Worm (Caenorhabditis elegans) whole organism, L2 larva: ENCODE data around the gene sam-10.

ENCODE experiments used
- C34F6.9 ChIP-seq: fragments of 150-350 bp; optimal IDR thresholded peaks from 2 replicates; lab custom pipeline; 2014; ENCODE audit warnings: missing biosample characterization, missing genetic modification characterization
- F13H6.1 ChIP-seq: sonication (generic microtip); optimal IDR thresholded peaks from 2 replicates; lab custom pipeline; 2016; ENCODE audit warnings: missing genetic modification characterization, missing compliant biosample characterization
- R02D3.7 ChIP-seq: fragments of 150-350 bp; optimal IDR thresholded peaks from 2 replicates; lab custom pipeline; 2014; ENCODE audit warnings: missing biosample characterization, missing genetic modification characterization
- Y55F3AM.14 ChIP-seq: fragments of 200-800 bp; sonication (Bioruptor generic); optimal IDR thresholded peaks from 2 replicates; lab custom pipeline; 2018; ENCODE audit warnings: mild to moderate bottlenecking, missing genetic modification characterization, missing compliant biosample characterization
- ZK546.5 ChIP-seq: sonication (generic microtip); optimal IDR thresholded peaks from 2 replicates; lab custom pipeline; 2017; ENCODE audit warnings: missing biosample characterization, missing genetic modification characterization
- alr-1 ChIP-seq: fragments of 150-350 bp; optimal IDR thresholded peaks from 2 replicates; lab custom pipeline; 2014; ENCODE audit warnings: missing biosample characterization, missing genetic modification characterization
- aly-2 ChIP-seq: fragments of 150-350 bp; optimal IDR thresholded peaks from 2 replicates; lab custom pipeline; 2014; ENCODE audit warnings: missing biosample characterization, missing genetic modification characterization
- ama-1 ChIP-seq: fragments of 150-350 bp; optimal IDR thresholded peaks from 2 replicates; lab custom pipeline; 2018; ENCODE audit warnings: inconsistent platforms
- blmp-1 ChIP-seq: sonication (generic microtip); optimal IDR thresholded peaks from 2 replicates; lab custom pipeline; 2017; ENCODE audit warnings: missing genetic modification characterization, mild to moderate bottlenecking, missing compliant biosample characterization, antibody characterized with exemption, moderate library complexity; ENCODE audit not compliant: insufficient read depth
- ceh-16 ChIP-seq: fragments of 150-350 bp; optimal IDR thresholded peaks from 2 replicates; lab custom pipeline; 2014; ENCODE audit warnings: missing biosample characterization, missing genetic modification characterization
- ceh-82 ChIP-seq: fragments of 150-350 bp; optimal IDR thresholded peaks from 2 replicates; lab custom pipeline; 2014; ENCODE audit warnings: missing biosample characterization, missing genetic modification characterization
- crh-2 ChIP-seq: sonication (generic microtip); optimal IDR thresholded peaks from 2 replicates; lab custom pipeline; 2017; ENCODE audit warnings: missing biosample characterization, missing genetic modification characterization
- dmd-4 ChIP-seq: sonication (generic microtip); optimal IDR thresholded peaks from 2 replicates; lab custom pipeline; 2017; ENCODE audit warnings: missing biosample characterization, missing genetic modification characterization
- egl-27 ChIP-seq: sonication (generic microtip); optimal IDR thresholded peaks from 3 replicates; lab custom pipeline; 2017; ENCODE audit warnings: missing biosample characterization, missing genetic modification reagents, missing genetic modification characterization
- elt-1 ChIP-seq: fragments of 150-350 bp; optimal IDR thresholded peaks from 2 replicates; lab custom pipeline; 2014; ENCODE audit warnings: missing biosample characterization, missing genetic modification characterization
- elt-3 ChIP-seq: sonication (generic microtip); optimal IDR thresholded peaks from 2 replicates; lab custom pipeline; 2017; ENCODE audit warnings: missing biosample characterization, missing genetic modification characterization
- fos-1 ChIP-seq: fragments of 150-350 bp; optimal IDR thresholded peaks from 2 replicates; lab custom pipeline; 2014; ENCODE audit warnings: missing biosample characterization, missing genetic modification characterization
- gmeb-1 ChIP-seq: fragments of 150-350 bp; optimal IDR thresholded peaks from 2 replicates; lab custom pipeline; 2014; ENCODE audit warnings: missing biosample characterization, missing genetic modification characterization
- lin-11 ChIP-seq: fragments of 150-350 bp; sonication (generic microtip); optimal IDR thresholded peaks from 2 replicates; lab custom pipeline; 2014; ENCODE audit warnings: missing biosample characterization, missing genetic modification characterization, inconsistent platforms, mixed read lengths
- lin-13 ChIP-seq: fragments of 150-350 bp; optimal IDR thresholded peaks from 2 replicates; lab custom pipeline; 2014; ENCODE audit warnings: missing biosample characterization, missing genetic modification reagents, missing genetic modification characterization
- lin-39 ChIP-seq: fragments of 150-350 bp; optimal IDR thresholded peaks from 2 replicates; lab custom pipeline; 2014; ENCODE audit warnings: missing biosample characterization, missing genetic modification reagents, missing genetic modification characterization
- lsy-2 ChIP-seq, 2 experiments: fragments of 150-350 bp in 1 of 2; sonication (generic microtip) in 1 of 2; optimal IDR thresholded peaks; 2 replicates each; lab custom pipeline; 2014 to 2017; ENCODE audit warnings: missing biosample characterization in 2 of 2, missing genetic modification characterization in 2 of 2
- mab-5 ChIP-seq: fragments of 150-350 bp; optimal IDR thresholded peaks from 2 replicates; lab custom pipeline; 2014; ENCODE audit warnings: missing biosample characterization, missing genetic modification characterization
- mbf-1 ChIP-seq: sonication (generic microtip); optimal IDR thresholded peaks from 2 replicates; lab custom pipeline; 2017; ENCODE audit warnings: missing biosample characterization, missing genetic modification characterization
- mdl-1 ChIP-seq, 2 experiments: fragments of 150-350 bp in 1 of 2; sonication (generic microtip) in 1 of 2; optimal IDR thresholded peaks; 2 replicates each; lab custom pipeline; 2017; ENCODE audit warnings: missing biosample characterization in 2 of 2, missing genetic modification characterization in 2 of 2
- nhr-10 ChIP-seq: sonication (generic microtip); optimal IDR thresholded peaks from 2 replicates; lab custom pipeline; 2017; ENCODE audit warnings: missing biosample characterization, missing genetic modification characterization
- nhr-11 ChIP-seq: fragments of 150-350 bp; optimal IDR thresholded peaks from 2 replicates; lab custom pipeline; 2014; ENCODE audit warnings: missing biosample characterization, missing genetic modification characterization
- nhr-12 ChIP-seq: fragments of 150-350 bp; optimal IDR thresholded peaks from 2 replicates; lab custom pipeline; 2014; ENCODE audit warnings: missing biosample characterization, missing genetic modification characterization
- nhr-129 ChIP-seq: fragments of 150-350 bp; optimal IDR thresholded peaks from 2 replicates; lab custom pipeline; 2014; ENCODE audit warnings: missing biosample characterization, missing genetic modification characterization
- nhr-21 ChIP-seq: fragments of 150-350 bp; optimal IDR thresholded peaks from 2 replicates; lab custom pipeline; 2014; ENCODE audit warnings: missing biosample characterization, missing genetic modification characterization
- nhr-23 ChIP-seq: fragments of 150-350 bp; optimal IDR thresholded peaks from 2 replicates; lab custom pipeline; 2014; ENCODE audit warnings: missing biosample characterization, missing genetic modification reagents, missing genetic modification characterization
- nhr-237 ChIP-seq: fragments of 150-350 bp; optimal IDR thresholded peaks from 2 replicates; lab custom pipeline; 2014; ENCODE audit warnings: missing biosample characterization, missing genetic modification characterization
- nhr-25 ChIP-seq: fragments of 150-350 bp; sonication (generic microtip); optimal IDR thresholded peaks from 3 replicates; lab custom pipeline; 2014; ENCODE audit warnings: missing biosample characterization, missing genetic modification characterization
- nhr-6 ChIP-seq: fragments of 150-350 bp; optimal IDR thresholded peaks from 2 replicates; lab custom pipeline; 2014; ENCODE audit warnings: missing biosample characterization, missing genetic modification characterization
- nhr-77 ChIP-seq: fragments of 150-350 bp; optimal IDR thresholded peaks from 2 replicates; lab custom pipeline; 2014; ENCODE audit warnings: missing biosample characterization, missing genetic modification characterization
- peb-1 ChIP-seq: fragments of 150-350 bp; optimal IDR thresholded peaks from 2 replicates; lab custom pipeline; 2014; ENCODE audit warnings: missing biosample characterization, missing genetic modification characterization
- sem-4 ChIP-seq: fragments of 150-350 bp; optimal IDR thresholded peaks from 2 replicates; lab custom pipeline; 2014; ENCODE audit warnings: missing biosample characterization, missing genetic modification reagents, missing genetic modification characterization
- skn-1 ChIP-seq: sonication (generic microtip); optimal IDR thresholded peaks from 2 replicates; lab custom pipeline; 2017; ENCODE audit warnings: missing biosample characterization, missing genetic modification characterization
- sma-3 ChIP-seq: sonication (generic microtip); optimal IDR thresholded peaks from 2 replicates; lab custom pipeline; 2016; ENCODE audit warnings: missing genetic modification reagents, missing genetic modification characterization, missing compliant biosample characterization
- sma-9 ChIP-seq, 2 experiments: fragments of 150-350 bp in 1 of 2; sonication (generic microtip) in 1 of 2; optimal IDR thresholded peaks; 2 replicates each; lab custom pipeline; 2014 to 2016; ENCODE audit warnings: missing genetic modification characterization in 2 of 2, mild to moderate bottlenecking in 1 of 2, missing biosample characterization in 1 of 2, missing compliant biosample characterization in 1 of 2, missing genetic modification reagents in 1 of 2, moderate library complexity in 1 of 2
- snpc-4 ChIP-seq: fragments of 150-350 bp; optimal IDR thresholded peaks from 2 replicates; lab custom pipeline; 2014; ENCODE audit warnings: missing biosample characterization, missing genetic modification characterization
- unc-39 ChIP-seq: fragments of 150-350 bp; optimal IDR thresholded peaks from 2 replicates; lab custom pipeline; 2014; ENCODE audit warnings: missing biosample characterization, missing genetic modification characterization
- unc-55 ChIP-seq: fragments of 150-350 bp; sonication (generic microtip); optimal IDR thresholded peaks from 3 replicates; lab custom pipeline; 2014; ENCODE audit warnings: missing biosample characterization, missing genetic modification reagents, missing genetic modification characterization
- unc-62 ChIP-seq: fragments of 150-350 bp; optimal IDR thresholded peaks from 2 replicates; lab custom pipeline; 2014; ENCODE audit warnings: missing biosample characterization, missing genetic modification reagents, missing genetic modification characterization
- zag-1 ChIP-seq: fragments of 150-350 bp; optimal IDR thresholded peaks from 2 replicates; lab custom pipeline; 2014; ENCODE audit warnings: missing biosample characterization, missing genetic modification characterization
- ztf-1 ChIP-seq: fragments of 200-800 bp; sonication (Bioruptor generic); conservative IDR thresholded peaks from 2 replicates; pipeline ENCODE4 v1.3.6; 2022; ENCODE audit warnings: missing genetic modification characterization, missing compliant biosample characterization
- ztf-11 ChIP-seq: sonication (generic microtip); optimal IDR thresholded peaks from 2 replicates; lab custom pipeline; 2017; ENCODE audit warnings: missing biosample characterization, missing genetic modification characterization
- ztf-4 ChIP-seq: fragments of 150-350 bp; optimal IDR thresholded peaks from 2 replicates; lab custom pipeline; 2014; ENCODE audit warnings: missing biosample characterization, missing genetic modification characterization

The sam-10 gene

DNA sequence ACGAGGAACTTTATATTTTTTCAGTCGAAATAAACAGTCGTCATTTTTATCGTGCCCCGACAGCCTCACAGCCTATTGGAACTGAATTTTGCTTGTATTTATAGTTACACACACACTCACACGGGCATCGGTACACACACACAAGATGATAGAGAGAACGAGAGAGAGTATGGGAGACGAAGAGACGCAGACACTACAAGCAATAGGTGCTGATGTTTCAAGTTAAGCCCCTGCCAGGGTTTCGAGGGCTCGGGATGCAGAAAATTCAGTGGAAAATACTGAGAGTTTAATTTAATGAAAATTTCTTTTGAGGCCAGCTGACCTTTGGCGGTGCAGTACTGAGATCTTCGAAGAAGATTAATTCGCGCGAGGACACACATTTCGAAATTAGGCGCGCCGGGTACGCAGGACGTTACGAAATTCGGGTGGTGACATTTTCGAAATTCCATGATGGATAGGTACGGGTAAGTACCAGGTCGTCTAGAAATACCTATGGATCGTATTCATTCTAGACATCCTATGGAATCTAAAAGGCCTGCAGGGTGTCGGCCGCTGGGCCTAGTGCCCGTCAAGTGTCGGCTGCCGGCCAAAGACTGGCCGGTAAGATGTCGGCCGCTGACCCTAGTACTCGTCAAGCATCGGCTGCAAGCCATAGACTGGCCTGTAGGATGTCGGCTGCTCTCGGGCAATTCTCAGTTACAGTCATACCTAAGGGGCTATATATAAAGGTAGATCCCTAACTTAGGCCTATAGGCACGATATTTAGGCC lies 39.6 kb downstream of the sam-10 start:
- no peak for TF ChIP-seq lin-39 (tag; lab: Kevin White, UChicago)
- TF ChIP-seq sma-3 (GFP tag; lab: Kevin White, UChicago) = no peak
- no peak for TF ChIP-seq peb-1
- no peak for TF ChIP-seq sem-4
- no peak for TF ChIP-seq lin-11 (tag; lab: Kevin White, UChicago)
- TF ChIP-seq dmd-4 (tag; lab: Kevin White, UChicago) = no peak
- no peak for TF ChIP-seq nhr-6 (tag; lab: Kevin White, UChicago)
- no peak for TF ChIP-seq nhr-237 (tag; lab: Kevin White, UChicago)
- no peak for TF ChIP-seq unc-62 (GFP tag; lab: Kevin White, UChicago)
- TF ChIP-seq skn-1 (tag; lab: Kevin White, UChicago) = no peak
- no peak for TF ChIP-seq alr-1
- TF ChIP-seq nhr-21 (tag; lab: Kevin White, UChicago) = no peak
- TF ChIP-seq ztf-11 (tag; lab: Kevin White, UChicago) = no peak
- no peak for TF ChIP-seq lsy-2 (tag; optimal IDR thresholded peaks at IDR 0.05; lab: Kevin White, UChicago)
- no peak for TF ChIP-seq ceh-82 (tag; lab: Kevin White, UChicago)
- TF ChIP-seq mbf-1 (tag; lab: Kevin White, UChicago) = no peak
- no peak for TF ChIP-seq egl-27 (tag; lab: Kevin White, UChicago)
- no peak for TF ChIP-seq fos-1 (tag; lab: Kevin White, UChicago)
- peak; percentile 25 for TF ChIP-seq sma-9 (GFP tag; optimal IDR thresholded peaks at IDR 0.05; lab: Kevin White, UChicago)
- no peak for TF ChIP-seq sma-9 (tag; optimal IDR thresholded peaks at IDR 0.05; lab: Kevin White, UChicago)
- no peak for TF ChIP-seq lin-13 (GFP tag; lab: Kevin White, UChicago)
- no peak for TF ChIP-seq crh-2 (tag; lab: Kevin White, UChicago)
- no peak for TF ChIP-seq nhr-10
- TF ChIP-seq Y55F3AM.14 = no peak
- TF ChIP-seq nhr-25 (tag; lab: Kevin White, UChicago) = peak; percentile 47
- no peak for TF ChIP-seq elt-1 (tag; lab: Kevin White, UChicago)
- TF ChIP-seq mdl-1 (tag; optimal IDR thresholded peaks at IDR 0.05; lab: Kevin White, UChicago) = no peak
- TF ChIP-seq C34F6.9 (tag; lab: Kevin White, UChicago) = peak; percentile 12
- TF ChIP-seq ceh-16 (tag; lab: Kevin White, UChicago) = peak; percentile 46
- no peak for TF ChIP-seq elt-3 (tag; lab: Kevin White, UChicago)
- TF ChIP-seq nhr-23 (tag; lab: Kevin White, UChicago) = no peak
- TF ChIP-seq ztf-1 (GFP tag; lab: Robert Waterston, UW) = no peak
- TF ChIP-seq ZK546.5 (tag; lab: Kevin White, UChicago) = no peak
- peak; percentile 43 for TF ChIP-seq nhr-129 (tag; lab: Kevin White, UChicago)
- no peak for TF ChIP-seq nhr-12 (tag; lab: Kevin White, UChicago)
- peak; percentile 7 for TF ChIP-seq unc-55 (GFP tag; lab: Kevin White, UChicago)
- TF ChIP-seq blmp-1 = no peak
- TF ChIP-seq ztf-4 (tag; lab: Kevin White, UChicago) = no peak
- no peak for TF ChIP-seq zag-1 (tag; lab: Kevin White, UChicago)
- TF ChIP-seq snpc-4 = peak; percentile 41
- no peak for TF ChIP-seq aly-2 (tag; lab: Kevin White, UChicago)
- TF ChIP-seq mab-5 = no peak
- TF ChIP-seq gmeb-1 (tag; lab: Kevin White, UChicago) = no peak
- no peak for TF ChIP-seq unc-39 (tag; lab: Kevin White, UChicago)
- no peak for TF ChIP-seq R02D3.7 (tag; lab: Kevin White, UChicago)
- no peak for TF ChIP-seq nhr-11 (tag; lab: Kevin White, UChicago)
- no peak for TF ChIP-seq nhr-77 (tag; lab: Kevin White, UChicago)
- TF ChIP-seq F13H6.1 = peak; percentile 35
- peak; percentile 33 for TF ChIP-seq ama-1 (lab: Kevin White, UChicago)
